Fruit fly (Drosophila melanogaster) whole organism, embryonic: ENCODE results near the gene THADA.
A peak's percentile ranks its signal among the peaks of the same experiment; 100 is the strongest.

ENCODE experiments used
- CG10209 ChIP-seq: fragments of 200-800 bp; sonication (Bioruptor generic); optimal IDR thresholded peaks from 3 replicates; lab custom pipeline; 2017; ENCODE audit warnings: missing biosample characterization, mild to moderate bottlenecking, missing genetic modification characterization, missing genetic modification reagents
- CG10654 ChIP-seq: fragments of 200-800 bp; sonication (Bioruptor generic); optimal IDR thresholded peaks from 2 replicates; lab custom pipeline; 2016; ENCODE audit warnings: missing biosample characterization, missing genetic modification characterization
- CG12659 ChIP-seq: fragments of 200-800 bp; sonication (Bioruptor generic); optimal IDR thresholded peaks from 3 replicates; lab custom pipeline; 2017; ENCODE audit warnings: mild to moderate bottlenecking, missing biosample characterization, missing genetic modification reagents, missing genetic modification characterization
- CG13287 ChIP-seq: fragments of 200-800 bp; sonication (Bioruptor generic); IDR thresholded peaks from 2 replicates; pipeline ENCODE4 v1.3.6; 2022; ENCODE audit warnings: missing biosample characterization, missing genetic modification characterization; ENCODE audit not compliant: partially characterized antibody
- CG13424 ChIP-seq: fragments of 200-800 bp; sonication (Bioruptor generic); optimal IDR thresholded peaks from 2 replicates; lab custom pipeline; 2019; ENCODE audit warnings: missing biosample characterization, mild to moderate bottlenecking, missing genetic modification characterization, moderate library complexity
- CG18011 ChIP-seq: fragments of 200-800 bp; sonication (Bioruptor generic); optimal IDR thresholded peaks from 2 replicates; lab custom pipeline; 2017; ENCODE audit warnings: missing biosample characterization, missing genetic modification characterization, mild to moderate bottlenecking, moderate library complexity, missing genotype
- CG2116 ChIP-seq: fragments of 200-800 bp; sonication (Bioruptor generic); optimal IDR thresholded peaks from 3 replicates; lab custom pipeline; 2018; ENCODE audit warnings: missing biosample characterization, mild to moderate bottlenecking, missing genetic modification characterization
- CG2129 ChIP-seq: fragments of 200-800 bp; sonication (Bioruptor generic); IDR thresholded peaks from 2 replicates; pipeline ENCODE4 v1.3.6; 2022; ENCODE audit warnings: missing biosample characterization, missing genetic modification characterization; ENCODE audit not compliant: partially characterized antibody
- CG4820 ChIP-seq: fragments of 200-800 bp; sonication (Bioruptor generic); optimal IDR thresholded peaks from 3 replicates; lab custom pipeline; 2016; ENCODE audit warnings: missing biosample characterization, missing genetic modification characterization
- CG6272 ChIP-seq: fragments of 200-800 bp; sonication (Bioruptor generic); IDR thresholded peaks from 2 replicates; pipeline ENCODE4 v1.3.6; 2022; ENCODE audit warnings: missing biosample characterization, missing genetic modification characterization
- CG6689 ChIP-seq: fragments of 200-800 bp; sonication (Bioruptor generic); IDR thresholded peaks from 2 replicates; pipeline ENCODE4 v1.3.6; 2022; ENCODE audit warnings: missing biosample characterization, missing genetic modification characterization
- CG7987 ChIP-seq: fragments of 200-800 bp; sonication (Bioruptor generic); optimal IDR thresholded peaks from 2 replicates; lab custom pipeline; 2018; ENCODE audit warnings: missing biosample characterization, mild to moderate bottlenecking, missing genetic modification characterization, moderate library complexity
- CG9932 ChIP-seq: fragments of 200-800 bp; sonication (Bioruptor generic); IDR thresholded peaks from 2 replicates; pipeline ENCODE4 v1.3.6; 2022; ENCODE audit warnings: missing biosample characterization, missing genetic modification characterization
- Camta ChIP-seq: fragments of 200-800 bp; sonication (Bioruptor generic); optimal IDR thresholded peaks from 2 replicates; lab custom pipeline; 2016; ENCODE audit warnings: missing biosample characterization, missing genetic modification characterization
- Dip2 ChIP-seq: fragments of 200-800 bp; sonication (Bioruptor generic); IDR thresholded peaks from 2 replicates; pipeline ENCODE4 v1.3.6; 2022; ENCODE audit warnings: missing biosample characterization, missing genetic modification characterization
- Dref ChIP-seq: fragments of 200-800 bp; sonication (Bioruptor generic); IDR thresholded peaks from 2 replicates; pipeline ENCODE4 v1.3.6; 2022; ENCODE audit warnings: missing biosample characterization, missing genetic modification characterization
- E2f2 ChIP-seq: fragments of 200-800 bp; sonication (Bioruptor generic); IDR thresholded peaks from 2 replicates; pipeline ENCODE4 v1.3.6; 2022; ENCODE audit warnings: missing biosample characterization, missing genetic modification characterization
- Ets65A ChIP-seq: fragments of 200-800 bp; sonication (Bioruptor generic); peaks from one replicate; lab custom pipeline; 2016; ENCODE audit warnings: missing biosample characterization, missing genetic modification characterization
- H2.0 ChIP-seq: fragments of 200-800 bp; sonication (Bioruptor generic); IDR thresholded peaks from 2 replicates; pipeline ENCODE4 v1.3.6; 2022; ENCODE audit warnings: missing biosample characterization, missing genetic modification characterization
- HLH4C ChIP-seq: fragments of 200-800 bp; sonication (Bioruptor generic); IDR thresholded peaks from 3 replicates; pipeline ENCODE4 v1.3.6; 2022; ENCODE audit warnings: missing biosample characterization, missing genetic modification characterization; ENCODE audit not compliant: partially characterized antibody
- Hey ChIP-seq: fragments of 200-800 bp; sonication (Bioruptor generic); optimal IDR thresholded peaks from 3 replicates; lab custom pipeline; 2018; ENCODE audit warnings: missing biosample characterization, mild to moderate bottlenecking, missing genetic modification characterization
- Jarid2 ChIP-seq: fragments of 200-800 bp; sonication (Bioruptor generic); optimal IDR thresholded peaks from 3 replicates; lab custom pipeline; 2017; ENCODE audit warnings: mild to moderate bottlenecking, missing biosample characterization, missing genetic modification reagents, missing genetic modification characterization
- Lhr ChIP-seq: fragments of 200-800 bp; sonication (Bioruptor generic); optimal IDR thresholded peaks from 3 replicates; lab custom pipeline; 2017; ENCODE audit warnings: mild to moderate bottlenecking, missing biosample characterization, missing genetic modification reagents, missing genetic modification characterization
- Lpt ChIP-seq: fragments of >200 bp; optimal IDR thresholded peaks from 2 replicates; lab custom pipeline; 2018; ENCODE audit warnings: missing biosample characterization, missing genetic modification characterization
- Med ChIP-seq: fragments of 200-800 bp; sonication (Bioruptor generic); peaks from one replicate; lab custom pipeline; 2016; ENCODE audit warnings: missing biosample characterization, missing genetic modification characterization, mild to moderate bottlenecking, inconsistent platforms, moderate library complexity
- NC2α ChIP-seq: fragments of 200-800 bp; sonication (Bioruptor generic); optimal IDR thresholded peaks from 2 replicates; lab custom pipeline; 2016; ENCODE audit warnings: missing biosample characterization, missing genetic modification characterization
- Neu2 ChIP-seq: fragments of 200-800 bp; sonication (Bioruptor generic); optimal IDR thresholded peaks from 3 replicates; lab custom pipeline; 2016; ENCODE audit warnings: missing biosample characterization, missing genetic modification characterization, borderline replicate concordance
- Sox100B ChIP-seq: fragments of 200-800 bp; sonication (Bioruptor generic); optimal IDR thresholded peaks from 3 replicates; lab custom pipeline; 2018; ENCODE audit warnings: missing biosample characterization, mild to moderate bottlenecking, missing genetic modification characterization
- Spps ChIP-seq: fragments of 200-800 bp; sonication (Bioruptor generic); optimal IDR thresholded peaks from 2 replicates; lab custom pipeline; 2018; ENCODE audit warnings: missing biosample characterization, mild to moderate bottlenecking, missing genetic modification characterization
- Sry-δ ChIP-seq: fragments of 200-800 bp; sonication (Bioruptor generic); optimal IDR thresholded peaks from 2 replicates; lab custom pipeline; 2016; ENCODE audit warnings: missing biosample characterization, missing genetic modification characterization
- TFAM ChIP-seq: fragments of 200-800 bp; sonication (Bioruptor generic); optimal IDR thresholded peaks from 2 replicates; lab custom pipeline; 2017; ENCODE audit warnings: missing biosample characterization, missing genetic modification characterization, inconsistent platforms
- ac ChIP-seq: fragments of 200-800 bp; sonication (Bioruptor generic); optimal IDR thresholded peaks from 3 replicates; lab custom pipeline; 2017; ENCODE audit warnings: missing biosample characterization, mild to moderate bottlenecking, missing genetic modification characterization
- aop ChIP-seq: fragments of 200-800 bp; sonication (Bioruptor generic); IDR thresholded peaks from 2 replicates; pipeline ENCODE4 v1.3.6; 2022; ENCODE audit warnings: missing biosample characterization, missing genetic modification characterization
- ara ChIP-seq: fragments of 200-800 bp; sonication (Bioruptor generic); IDR thresholded peaks from 2 replicates; pipeline ENCODE4 v1.3.6; 2022; ENCODE audit warnings: missing biosample characterization, missing genetic modification characterization
- ato ChIP-seq: fragments of 200-800 bp; sonication (Bioruptor generic); IDR thresholded peaks from 2 replicates; pipeline ENCODE4 v1.3.6; 2022; ENCODE audit warnings: missing biosample characterization, missing genetic modification characterization; ENCODE audit not compliant: partially characterized antibody
- bigmax ChIP-seq: fragments of 200-800 bp; sonication (Bioruptor generic); optimal IDR thresholded peaks from 2 replicates; lab custom pipeline; 2018; ENCODE audit warnings: missing biosample characterization, mild to moderate bottlenecking, missing genetic modification characterization
- chinmo ChIP-seq: fragments of 200-800 bp; sonication (Bioruptor generic); IDR thresholded peaks from 4 replicates; pipeline ENCODE4 v1.3.6; 2022; ENCODE audit warnings: missing biosample characterization, missing genetic modification characterization; ENCODE audit not compliant: partially characterized antibody
- ci ChIP-seq: fragments of 200-800 bp; sonication (Bioruptor generic); IDR thresholded peaks from 3 replicates; pipeline ENCODE4 v1.3.6; 2022; ENCODE audit warnings: missing biosample characterization, missing genetic modification characterization
- inv ChIP-seq: fragments of 200-800 bp; sonication (Bioruptor generic); IDR thresholded peaks from 2 replicates; pipeline ENCODE4 v1.3.6; 2022; ENCODE audit warnings: missing biosample characterization, missing genetic modification characterization; ENCODE audit not compliant: partially characterized antibody
- knrl ChIP-seq: fragments of 200-800 bp; sonication (Bioruptor generic); IDR thresholded peaks from 3 replicates; pipeline ENCODE4 v1.3.6; 2022; ENCODE audit warnings: missing biosample characterization, missing genetic modification characterization; ENCODE audit not compliant: partially characterized antibody
- pb ChIP-seq: fragments of 200-800 bp; sonication (Bioruptor generic); optimal IDR thresholded peaks from 3 replicates; lab custom pipeline; 2016; ENCODE audit warnings: missing biosample characterization, missing genetic modification characterization
- psq ChIP-seq: fragments of 200-800 bp; sonication (Bioruptor generic); optimal IDR thresholded peaks from 2 replicates; lab custom pipeline; 2017; ENCODE audit warnings: missing biosample characterization, missing genetic modification characterization
- pzg ChIP-seq: fragments of 200-800 bp; sonication (Bioruptor generic); optimal IDR thresholded peaks from 3 replicates; lab custom pipeline; 2018; ENCODE audit warnings: missing biosample characterization, mild to moderate bottlenecking, missing genetic modification characterization, moderate library complexity
- ro ChIP-seq: fragments of 200-800 bp; sonication (Bioruptor generic); IDR thresholded peaks from 2 replicates; pipeline ENCODE4 v1.3.6; 2022; ENCODE audit warnings: missing biosample characterization, missing genetic modification characterization
- slbo ChIP-seq: fragments of 200-800 bp; sonication (Bioruptor generic); IDR thresholded peaks from 2 replicates; pipeline ENCODE4 v1.3.6; 2022; ENCODE audit warnings: missing biosample characterization, missing genetic modification characterization
- tx ChIP-seq: fragments of 200-800 bp; sonication (Bioruptor generic); optimal IDR thresholded peaks from 2 replicates; lab custom pipeline; 2016; ENCODE audit warnings: missing biosample characterization, missing genetic modification characterization
- unc-4 ChIP-seq: fragments of 200-800 bp; sonication (Bioruptor generic); IDR thresholded peaks from 2 replicates; pipeline ENCODE4 v1.3.6; 2022; ENCODE audit warnings: missing biosample characterization, missing genetic modification characterization; ENCODE audit not compliant: partially characterized antibody
- usp ChIP-seq: fragments of >200 bp; optimal IDR thresholded peaks from 2 replicates; lab custom pipeline; 2017; ENCODE audit warnings: missing biosample characterization, missing genetic modification characterization
- vvl ChIP-seq: fragments of 200-800 bp; sonication (Bioruptor generic); IDR thresholded peaks from 2 replicates; pipeline ENCODE4 v1.3.6; 2022; ENCODE audit warnings: missing biosample characterization, missing genetic modification characterization
- zfh1 ChIP-seq: fragments of 200-800 bp; sonication (Bioruptor generic); IDR thresholded peaks from 3 replicates; pipeline ENCODE4 v1.3.6; 2022; ENCODE audit warnings: missing biosample characterization, missing genetic modification characterization
- zfh2 ChIP-seq: fragments of 200-800 bp; sonication (Bioruptor generic); optimal IDR thresholded peaks from 2 replicates; lab custom pipeline; 2016; ENCODE audit warnings: missing biosample characterization, missing genetic modification characterization

THADA gene

dm6 chrX:19851989-19852307, 13.4 kb downstream of the THADA start, which contains the start of the genes pico and Nup205 (continued):
- TF ChIP-seq Med (GFP tag; lab: Kevin White, UChicago) (peak; percentile 95), bigmax (GFP tag; lab: Kevin White, UChicago) (peak; percentile 14), CG13287 (GFP tag; lab: Robert Waterston, UW) (peak; percentile 89), TFAM (no peak), Lpt (no peak), NC2α (GFP tag; lab: Kevin White, UChicago) (no peak), CG18011 (GFP tag; lab: Kevin White, UChicago) (peak; percentile 5), Jarid2 (GFP tag; lab: Kevin White, UChicago) (no peak), slbo (peak; percentile 26; the same call in 1 of the 2 replicates), Sox100B (no peak), CG2129 (GFP tag; lab: Robert Waterston, UW) (peak; percentile 15; the same call in 1 of the 2 replicates), ac (GFP tag; lab: Kevin White, UChicago) (no peak), Ets65A (GFP tag; lab: Kevin White, UChicago) (peak; percentile 29), Lhr (peak; percentile 96), pb (GFP tag; lab: Kevin White, UChicago) (no peak), Dip2 (GFP tag; lab: Robert Waterston, UW) (no peak), knrl (GFP tag; lab: Robert Waterston, UW) (peak; percentile 84), HLH4C (GFP tag; lab: Robert Waterston, UW) (peak; percentile 75), pzg (GFP tag; lab: Kevin White, UChicago) (peak; percentile 99), Sry-δ (GFP tag; lab: Kevin White, UChicago) (peak; percentile 98), E2f2 (GFP tag; lab: Robert Waterston, UW) (peak; percentile 77), ci (GFP tag; lab: Robert Waterston, UW) (peak; percentile 69; the same call in 2 of the 3 replicates), H2.0 (GFP tag; lab: Robert Waterston, UW) (no peak), Spps (tag; lab: Kevin White, UChicago) (no peak), Camta (GFP tag; lab: Kevin White, UChicago) (peak; percentile 20), CG9932 (peak; percentile 54), inv (GFP tag; lab: Robert Waterston, UW) (peak; percentile 54; the same call in 1 of the 2 replicates), chinmo (GFP tag; lab: Robert Waterston, UW) (peak; percentile 94), zfh1 (GFP tag; lab: Robert Waterston, UW) (0 out of 3 replicates have a peak, but pooled peaks have one; percentile 28), CG10209 (GFP tag; lab: Kevin White, UChicago) (no peak), CG13424 (tag; lab: Kevin White, UChicago) (peak; percentile 12), aop (no peak), CG6689 (no peak), Neu2 (GFP tag; lab: Kevin White, UChicago) (peak; percentile 97), psq (GFP tag; lab: Kevin White, UChicago) (no peak), CG4820 (GFP tag; lab: Kevin White, UChicago) (no peak), CG7987 (GFP tag; lab: Kevin White, UChicago) (peak; percentile 3), zfh2 (GFP tag; lab: Kevin White, UChicago) (peak; percentile 39), ato (GFP tag; lab: Robert Waterston, UW) (peak; percentile 72; the same call in 1 of the 2 replicates), ara (0 out of 2 replicates have a peak, but pooled peaks have one; percentile 37), Hey (tag; lab: Kevin White, UChicago) (no peak), Dref (peak; percentile 98), ro (GFP tag; lab: Robert Waterston, UW) (no peak), vvl (GFP tag; lab: Robert Waterston, UW) (peak; percentile 56), tx (GFP tag; lab: Kevin White, UChicago) (peak; percentile 2), CG10654 (GFP tag; lab: Kevin White, UChicago) (no peak), CG2116 (GFP tag; lab: Kevin White, UChicago) (peak; percentile 99), unc-4 (GFP tag; lab: Robert Waterston, UW) (peak; percentile 78), usp (GFP tag; lab: Kevin White, UChicago) (no peak), CG12659 (peak; percentile 87), CG6272 (GFP tag; lab: Robert Waterston, UW) (no peak)
